Worm (Caenorhabditis elegans) whole organism, early embryonic: ENCODE data around the gene lgc-38.

Experiments
- F13C5.2 ChIP-seq: sonication (generic microtip); optimal IDR thresholded peaks from 2 replicates; lab custom pipeline; 2017; ENCODE audit warnings: mild to moderate bottlenecking, missing genetic modification characterization, inconsistent platforms, missing compliant biosample characterization
- aly-1 ChIP-seq: sonication (generic microtip); optimal IDR thresholded peaks from 2 replicates; lab custom pipeline; 2016; ENCODE audit warnings: missing genetic modification characterization, missing compliant biosample characterization
- ama-1 ChIP-seq: fragments of 150-350 bp; optimal IDR thresholded peaks from 2 replicates; lab custom pipeline; 2014
- ceh-13 ChIP-seq: fragments of 200-800 bp; sonication (Bioruptor generic); optimal IDR thresholded peaks from 2 replicates; lab custom pipeline; 2018; ENCODE audit warnings: mild to moderate bottlenecking, missing genetic modification characterization, missing compliant biosample characterization
- ceh-36 ChIP-seq: sonication (generic microtip); optimal IDR thresholded peaks from 2 replicates; lab custom pipeline; 2016; ENCODE audit warnings: missing genetic modification characterization, inconsistent platforms, missing compliant biosample characterization
- ets-7 ChIP-seq: sonication (generic microtip); optimal IDR thresholded peaks from 2 replicates; lab custom pipeline; 2016; ENCODE audit warnings: missing genotype, missing genetic modification characterization, missing compliant biosample characterization
- flt-1 ChIP-seq: fragments of 200-800 bp; sonication (Bioruptor generic); IDR thresholded peaks from 2 replicates; pipeline ENCODE4 v1.3.6; 2022; ENCODE audit warnings: missing genetic modification characterization, missing compliant biosample characterization
- hnd-1 ChIP-seq: sonication (generic microtip); optimal IDR thresholded peaks from 2 replicates; lab custom pipeline; 2016; ENCODE audit warnings: missing genetic modification characterization, missing compliant biosample characterization
- pes-1 ChIP-seq: fragments of 200-800 bp; sonication (Bioruptor generic); IDR thresholded peaks from 2 replicates; pipeline ENCODE4 v1.3.6; 2022; ENCODE audit warnings: missing genetic modification reagents, missing genetic modification characterization, missing compliant biosample characterization
- scrt-1 ChIP-seq: fragments of 200-800 bp; sonication (Bioruptor generic); IDR thresholded peaks from 2 replicates; pipeline ENCODE4 v1.3.6; 2022; ENCODE audit warnings: missing genetic modification characterization, missing compliant biosample characterization
- tbx-11 ChIP-seq: fragments of 200-800 bp; sonication (Bioruptor generic); IDR thresholded peaks from 2 replicates; pipeline ENCODE4 v1.3.6; 2022; ENCODE audit warnings: missing genetic modification characterization, missing compliant biosample characterization
- tbx-37 ChIP-seq: fragments of 200-800 bp; sonication (Bioruptor generic); conservative IDR thresholded peaks from 2 replicates; pipeline ENCODE4 v1.3.6; 2022; ENCODE audit warnings: missing genetic modification reagents, missing genetic modification characterization, missing compliant biosample characterization

DNA sequence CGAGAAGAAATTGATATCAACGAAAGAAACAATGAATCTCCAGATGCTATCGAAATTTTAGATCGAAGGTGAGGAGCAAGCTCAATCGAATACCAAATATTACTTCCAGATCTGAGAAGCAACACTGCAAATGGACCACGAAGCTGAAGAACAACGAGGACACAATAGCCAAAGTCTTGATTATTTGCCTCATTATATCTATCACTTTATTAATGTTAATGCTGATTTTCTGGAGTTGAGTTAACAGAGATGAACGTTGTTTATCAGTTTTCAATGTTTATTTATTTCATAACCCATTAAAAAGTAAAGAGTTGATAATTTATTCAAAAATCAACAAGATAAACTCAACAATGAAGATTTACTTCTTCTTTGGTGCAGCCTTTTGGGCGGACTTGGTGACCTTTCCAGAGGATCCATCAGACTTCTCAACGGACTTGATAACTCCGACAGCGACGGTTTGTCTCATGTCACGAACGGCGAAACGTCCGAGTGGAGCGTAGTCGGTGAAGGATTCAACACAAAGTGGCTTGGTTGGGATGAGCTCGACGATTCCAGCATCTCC lies 39.1 kb upstream of the lgc-38 start:
- TF ChIP-seq ets-7 (tag; lab: Kevin White, UChicago): no peak
- TF ChIP-seq hnd-1 (tag; lab: Kevin White, UChicago): no peak
- no peak for TF ChIP-seq pes-1 (GFP tag; lab: Robert Waterston, UW)
- TF ChIP-seq ceh-36 (tag; lab: Kevin White, UChicago): no peak
- no peak for TF ChIP-seq tbx-37
- TF ChIP-seq ama-1 (lab: Kevin White, UChicago): no peak
- no peak for TF ChIP-seq tbx-11
- TF ChIP-seq ceh-13 (GFP tag; lab: Kevin White, UChicago): no peak
- TF ChIP-seq F13C5.2: no peak
- TF ChIP-seq flt-1: no peak
- TF ChIP-seq scrt-1 (GFP tag; lab: Robert Waterston, UW): no peak
- TF ChIP-seq aly-1 (tag; lab: Kevin White, UChicago): no peak
